Fruit fly (Drosophila melanogaster) whole organism, embryonic: Measurements from ENCODE around the gene CG3008.

ENCODE experiments used
- CG11085 ChIP-seq: fragments of 200-800 bp; sonication (Bioruptor generic); IDR thresholded peaks from 2 replicates; pipeline ENCODE4 v1.3.6; 2022; ENCODE audit warnings: missing biosample characterization, missing genetic modification characterization
- CG11695 ChIP-seq: fragments of 200-800 bp; sonication (Bioruptor generic); IDR thresholded peaks from 3 replicates; pipeline ENCODE4 v1.3.6; 2022; ENCODE audit warnings: missing biosample characterization, missing genetic modification characterization
- CG11696 ChIP-seq: fragments of 200-800 bp; sonication (Bioruptor generic); IDR thresholded peaks from 2 replicates; pipeline ENCODE4 v1.3.6; 2022; ENCODE audit warnings: missing biosample characterization, missing genetic modification characterization
- CG12659 ChIP-seq: fragments of 200-800 bp; sonication (Bioruptor generic); optimal IDR thresholded peaks from 3 replicates; lab custom pipeline; 2017; ENCODE audit warnings: mild to moderate bottlenecking, missing biosample characterization, missing genetic modification reagents, missing genetic modification characterization
- CG12769 ChIP-seq: fragments of 200-800 bp; sonication (Bioruptor generic); optimal IDR thresholded peaks from 2 replicates; lab custom pipeline; 2019; ENCODE audit warnings: missing biosample characterization, mild to moderate bottlenecking, missing genetic modification characterization, moderate library complexity
- CG12942 ChIP-seq: fragments of 200-800 bp; sonication (Bioruptor generic); optimal IDR thresholded peaks from 3 replicates; lab custom pipeline; 2016; ENCODE audit warnings: missing biosample characterization, missing genetic modification characterization
- CG13424 ChIP-seq: fragments of 200-800 bp; sonication (Bioruptor generic); optimal IDR thresholded peaks from 2 replicates; lab custom pipeline; 2019; ENCODE audit warnings: missing biosample characterization, mild to moderate bottlenecking, missing genetic modification characterization, moderate library complexity
- CG14441 ChIP-seq: fragments of 200-800 bp; sonication (Bioruptor generic); IDR thresholded peaks from 2 replicates; pipeline ENCODE4 v1.3.6; 2022; ENCODE audit warnings: missing biosample characterization, missing genetic modification characterization
- CG14667 ChIP-seq: fragments of 200-800 bp; sonication (Bioruptor generic); IDR thresholded peaks from 2 replicates; pipeline ENCODE4 v1.3.6; 2022; ENCODE audit warnings: missing biosample characterization, missing genetic modification characterization
- CG14710 ChIP-seq: fragments of 200-800 bp; sonication (Bioruptor generic); optimal IDR thresholded peaks from 3 replicates; lab custom pipeline; 2019; ENCODE audit warnings: missing biosample characterization, mild to moderate bottlenecking, missing genetic modification characterization, moderate library complexity
- CG15073 ChIP-seq: fragments of 200-800 bp; sonication (Bioruptor generic); optimal IDR thresholded peaks from 2 replicates; lab custom pipeline; 2016; ENCODE audit warnings: missing biosample characterization, missing genetic modification characterization
- CG15269 ChIP-seq: fragments of 200-800 bp; sonication (Bioruptor generic); optimal IDR thresholded peaks from 2 replicates; lab custom pipeline; 2018; ENCODE audit warnings: missing biosample characterization, mild to moderate bottlenecking, missing genetic modification characterization, moderate library complexity
- CG15514 ChIP-seq: fragments of 200-800 bp; sonication (Bioruptor generic); optimal IDR thresholded peaks from 3 replicates; lab custom pipeline; 2017; ENCODE audit warnings: missing biosample characterization, missing genetic modification characterization, mild to moderate bottlenecking, moderate library complexity, missing genetic modification reagents
- CG2116 ChIP-seq: fragments of 200-800 bp; sonication (Bioruptor generic); optimal IDR thresholded peaks from 3 replicates; lab custom pipeline; 2018; ENCODE audit warnings: missing biosample characterization, mild to moderate bottlenecking, missing genetic modification characterization
- CG2678 ChIP-seq: fragments of 200-800 bp; sonication (Bioruptor generic); optimal IDR thresholded peaks from 3 replicates; lab custom pipeline; 2019; ENCODE audit warnings: missing biosample characterization, mild to moderate bottlenecking, missing genetic modification characterization, moderate library complexity
- CG31365 ChIP-seq: fragments of 200-800 bp; sonication (Bioruptor generic); optimal IDR thresholded peaks from 2 replicates; lab custom pipeline; 2018; ENCODE audit warnings: missing biosample characterization, mild to moderate bottlenecking, missing genetic modification characterization
- CG32767 ChIP-seq: fragments of 200-800 bp; sonication (Bioruptor generic); IDR thresholded peaks from 2 replicates; pipeline ENCODE4 v1.3.6; 2022; ENCODE audit warnings: missing biosample characterization, missing genetic modification characterization
- CG34376 ChIP-seq: fragments of 200-800 bp; sonication (Bioruptor generic); optimal IDR thresholded peaks from 2 replicates; lab custom pipeline; 2018; ENCODE audit warnings: missing biosample characterization, mild to moderate bottlenecking, missing genetic modification characterization
- CG4282 ChIP-seq: fragments of 200-800 bp; sonication (Bioruptor generic); optimal IDR thresholded peaks from 2 replicates; lab custom pipeline; 2016; ENCODE audit warnings: missing biosample characterization, missing genetic modification characterization
- CG4820 ChIP-seq: fragments of 200-800 bp; sonication (Bioruptor generic); optimal IDR thresholded peaks from 3 replicates; lab custom pipeline; 2016; ENCODE audit warnings: missing biosample characterization, missing genetic modification characterization
- CG6854 ChIP-seq: fragments of 200-800 bp; sonication (Bioruptor generic); optimal IDR thresholded peaks from 3 replicates; lab custom pipeline; 2017; ENCODE audit warnings: missing biosample characterization, mild to moderate bottlenecking, missing genetic modification characterization
- CG7786 ChIP-seq: fragments of 200-800 bp; sonication (Bioruptor generic); optimal IDR thresholded peaks from 2 replicates; lab custom pipeline; 2016; ENCODE audit warnings: missing biosample characterization, missing genetic modification characterization
- CG8281 ChIP-seq: fragments of 200-800 bp; sonication (Bioruptor generic); optimal IDR thresholded peaks from 2 replicates; lab custom pipeline; 2018; ENCODE audit warnings: missing biosample characterization, mild to moderate bottlenecking, missing genetic modification characterization, moderate library complexity
- Dbx ChIP-seq: fragments of 200-800 bp; sonication (Bioruptor generic); IDR thresholded peaks from 3 replicates; pipeline ENCODE4 v1.3.6; 2022; ENCODE audit warnings: missing biosample characterization, missing genetic modification characterization
- Dp ChIP-seq: fragments of 200-800 bp; sonication (Bioruptor generic); optimal IDR thresholded peaks from 2 replicates; lab custom pipeline; 2018; ENCODE audit warnings: missing biosample characterization, mild to moderate bottlenecking, missing genetic modification characterization, moderate library complexity
- Hmr ChIP-seq: fragments of 200-800 bp; sonication (Bioruptor generic); optimal IDR thresholded peaks from 3 replicates; lab custom pipeline; 2017; ENCODE audit warnings: mild to moderate bottlenecking, missing biosample characterization, missing genetic modification reagents, missing genetic modification characterization
- Hr3 ChIP-seq: fragments of 200-800 bp; sonication (Bioruptor generic); optimal IDR thresholded peaks from 3 replicates; lab custom pipeline; 2016; ENCODE audit warnings: missing biosample characterization, missing genetic modification characterization
- Myb ChIP-seq: fragments of 200-800 bp; sonication (Bioruptor generic); optimal IDR thresholded peaks from 2 replicates; lab custom pipeline; 2016; ENCODE audit warnings: missing biosample characterization, missing genetic modification characterization
- Neu2 ChIP-seq: fragments of 200-800 bp; sonication (Bioruptor generic); optimal IDR thresholded peaks from 3 replicates; lab custom pipeline; 2016; ENCODE audit warnings: missing biosample characterization, missing genetic modification characterization, borderline replicate concordance
- Nf-YC ChIP-seq: fragments of 200-800 bp; optimal IDR thresholded peaks from 3 replicates; lab custom pipeline; 2019; ENCODE audit warnings: missing biosample characterization, mild to moderate bottlenecking, missing genetic modification characterization, moderate library complexity
- Rx ChIP-seq: fragments of 200-800 bp; sonication (Bioruptor generic); IDR thresholded peaks from 2 replicates; pipeline ENCODE4 v1.3.6; 2022; ENCODE audit warnings: missing biosample characterization, missing genetic modification characterization
- Vsx1 ChIP-seq: fragments of 200-800 bp; sonication (Bioruptor generic); optimal IDR thresholded peaks from 2 replicates; lab custom pipeline; 2017; ENCODE audit warnings: missing biosample characterization, mild to moderate bottlenecking, missing genetic modification characterization, missing genetic modification reagents
- ab ChIP-seq: fragments of 200-800 bp; sonication (Bioruptor generic); optimal IDR thresholded peaks from 2 replicates; lab custom pipeline; 2016; ENCODE audit warnings: missing biosample characterization, missing genetic modification characterization
- cad ChIP-seq: fragments of >200 bp; optimal IDR thresholded peaks from 2 replicates; lab custom pipeline; 2017; ENCODE audit warnings: missing biosample characterization, missing genetic modification characterization
- dati ChIP-seq: fragments of 200-800 bp; sonication (Bioruptor generic); IDR thresholded peaks from 2 replicates; pipeline ENCODE4 v1.3.6; 2022; ENCODE audit warnings: missing biosample characterization, missing genetic modification characterization
- fd96Cb ChIP-seq: fragments of 200-800 bp; sonication (Bioruptor generic); optimal IDR thresholded peaks from 2 replicates; lab custom pipeline; 2018; ENCODE audit warnings: missing biosample characterization, mild to moderate bottlenecking, missing genetic modification characterization, moderate library complexity
- h ChIP-seq: fragments of >200 bp; optimal IDR thresholded peaks from 2 replicates; lab custom pipeline; 2017
- hbn ChIP-seq: fragments of 200-800 bp; sonication (Bioruptor generic); IDR thresholded peaks from 2 replicates; pipeline ENCODE4 v1.3.6; 2022; ENCODE audit warnings: missing biosample characterization, missing genetic modification characterization; ENCODE audit not compliant: partially characterized antibody
- hkb ChIP-seq, 2 experiments: fragments of 200-800 bp in 1 of 2; fragments of >200 bp in 1 of 2; sonication (Bioruptor generic) in 1 of 2; IDR thresholded peaks in 1 of 2; optimal IDR thresholded peaks in 1 of 2; 2 replicates each; pipeline versions ENCODE4 v1.3.6 to Lab custom; 2017 to 2022; ENCODE audit warnings: missing biosample characterization in 1 of 2, missing genetic modification characterization in 1 of 2
- insv ChIP-seq, 2 experiments: fragments of 200-800 bp; sonication (Bioruptor generic); optimal IDR thresholded peaks; 3 replicates each; lab custom pipeline; 2016 to 2018; ENCODE audit warnings: missing biosample characterization in 2 of 2, missing genetic modification characterization in 2 of 2
- lola ChIP-seq, 3 experiments: fragments of >200 bp in 2 of 3; fragments of 200-800 bp in 1 of 3; sonication (Bioruptor generic) in 1 of 3; optimal IDR thresholded peaks; 2 replicates each; lab custom pipeline; 2017 to 2019; ENCODE audit warnings: missing biosample characterization in 3 of 3, missing genetic modification characterization in 3 of 3, mild to moderate bottlenecking in 1 of 3, moderate library complexity in 1 of 3
- nau ChIP-seq: fragments of 200-800 bp; sonication (Bioruptor generic); optimal IDR thresholded peaks from 3 replicates; lab custom pipeline; 2017; ENCODE audit warnings: missing biosample characterization, mild to moderate bottlenecking, missing genetic modification characterization, missing genetic modification reagents
- pzg ChIP-seq: fragments of 200-800 bp; sonication (Bioruptor generic); optimal IDR thresholded peaks from 3 replicates; lab custom pipeline; 2018; ENCODE audit warnings: missing biosample characterization, mild to moderate bottlenecking, missing genetic modification characterization, moderate library complexity
- rib ChIP-seq: fragments of 200-800 bp; sonication (Bioruptor generic); IDR thresholded peaks from 2 replicates; pipeline ENCODE4 v1.3.6; 2022; ENCODE audit warnings: missing biosample characterization, missing genetic modification characterization
- shn ChIP-seq: fragments of 200-800 bp; sonication (Bioruptor generic); optimal IDR thresholded peaks from 3 replicates; lab custom pipeline; 2016; ENCODE audit warnings: missing biosample characterization, missing genetic modification characterization
- sim ChIP-seq: fragments of 200-800 bp; sonication (Bioruptor generic); IDR thresholded peaks from 2 replicates; pipeline ENCODE4 v1.3.6; 2022; ENCODE audit warnings: missing biosample characterization, missing genetic modification characterization
- so ChIP-seq: fragments of 200-800 bp; sonication (Bioruptor generic); IDR thresholded peaks from 3 replicates; pipeline ENCODE4 v1.3.6; 2022; ENCODE audit warnings: missing biosample characterization, missing genetic modification characterization
- tin ChIP-seq: fragments of 200-800 bp; sonication (Bioruptor generic); optimal IDR thresholded peaks from 3 replicates; lab custom pipeline; 2016; ENCODE audit warnings: missing biosample characterization, missing genetic modification characterization
- tll ChIP-seq, 2 experiments: fragments of 200-800 bp in 1 of 2; fragments of >200 bp in 1 of 2; sonication (Bioruptor generic) in 1 of 2; optimal IDR thresholded peaks; 2 replicates each; lab custom pipeline; 2017 to 2019; ENCODE audit warnings: missing biosample characterization in 2 of 2, missing genetic modification characterization in 2 of 2, mild to moderate bottlenecking in 1 of 2, moderate library complexity in 1 of 2
- usp ChIP-seq: fragments of >200 bp; optimal IDR thresholded peaks from 2 replicates; lab custom pipeline; 2017; ENCODE audit warnings: missing biosample characterization, missing genetic modification characterization

Gene CG3008

DNA sequence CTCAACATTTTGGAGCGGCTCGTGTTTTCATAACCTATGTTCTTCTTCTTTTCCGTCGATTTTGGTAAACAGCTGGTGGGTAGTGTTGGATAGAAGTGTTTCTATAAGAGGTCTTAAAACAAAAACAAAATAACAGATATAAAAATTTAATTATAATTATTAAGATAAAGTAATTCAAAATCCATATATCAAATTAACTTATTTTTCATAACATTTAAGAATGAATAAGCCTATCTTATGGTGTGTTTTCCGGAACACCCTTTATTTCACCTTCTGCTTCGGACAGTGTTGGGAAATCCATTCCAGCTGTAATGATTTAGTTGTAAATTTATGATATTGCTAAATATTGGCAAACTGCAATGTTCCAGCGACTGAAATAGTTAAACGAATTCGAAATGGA, 32.7 kb upstream of the CG3008 start, which contains the start of the genes mRpS2 and Mon1 (continued):
- peak; percentile 97 for TF ChIP-seq CG2678 (tag; lab: Kevin White, UChicago)
- TF ChIP-seq tin = peak; percentile 95
- TF ChIP-seq CG2116 (GFP tag; lab: Kevin White, UChicago) = peak; percentile 78
- TF ChIP-seq CG12659 (GFP tag; lab: Kevin White, UChicago) = peak; percentile 96
- peak; percentile 96 for TF ChIP-seq so
- peak; percentile 21 for TF ChIP-seq Myb (GFP tag; lab: Kevin White, UChicago)
- peak; percentile 93 for TF ChIP-seq CG15514 (GFP tag; lab: Kevin White, UChicago)
- TF ChIP-seq Dp (GFP tag; lab: Kevin White, UChicago) = peak; percentile 10
- TF ChIP-seq shn (GFP tag; lab: Kevin White, UChicago) = peak; percentile 57
- TF ChIP-seq Rx (GFP tag; lab: Robert Waterston, UW) = peak; percentile 87
- peak; percentile 96 for TF ChIP-seq Hr3 (GFP tag; lab: Kevin White, UChicago)
- peak; percentile 96 for TF ChIP-seq CG14667 (GFP tag; lab: Robert Waterston, UW)
- TF ChIP-seq usp (GFP tag; lab: Kevin White, UChicago) = no peak
- no peak for TF ChIP-seq nau (GFP tag; lab: Kevin White, UChicago)
- no peak for TF ChIP-seq hbn (GFP tag; lab: Robert Waterston, UW)
- peak; percentile 76 for TF ChIP-seq CG6854 (GFP tag; lab: Kevin White, UChicago)
- TF ChIP-seq dati = peak; percentile 92
- TF ChIP-seq Dbx = peak; percentile 97
- TF ChIP-seq pzg (GFP tag; lab: Kevin White, UChicago) = peak; percentile 44
- peak; percentile 94 for TF ChIP-seq fd96Cb (tag; lab: Kevin White, UChicago)
- peak; percentile 96 for TF ChIP-seq CG11695
- TF ChIP-seq Neu2 = no peak
- TF ChIP-seq CG15269 (tag; lab: Kevin White, UChicago) = peak; percentile 96
- TF ChIP-seq CG11085 (GFP tag; lab: Robert Waterston, UW) = peak; percentile 97
- TF ChIP-seq tll (GFP tag; optimal IDR thresholded peaks at IDR 0.05; lab: Kevin White, UChicago) = no peak
- TF ChIP-seq CG12942 (GFP tag; lab: Kevin White, UChicago) = peak; percentile 96
- peak in 1 of 3 experiments; percentile 94 for TF ChIP-seq lola (GFP tag; optimal IDR thresholded peaks at IDR 0.05; lab: Kevin White, UChicago)
- TF ChIP-seq Vsx1 = no peak
- peak; percentile 93 for TF ChIP-seq CG11696 (GFP tag; lab: Robert Waterston, UW)
- TF ChIP-seq CG13424 = peak; percentile 97
- peak; percentile 60 for TF ChIP-seq ab (GFP tag; lab: Kevin White, UChicago)
- TF ChIP-seq CG31365 (tag; lab: Kevin White, UChicago) = peak; percentile 48
- TF ChIP-seq CG8281 (tag; lab: Kevin White, UChicago) = peak; percentile 81
- peak in 1 of 2 experiments; percentile 57 for TF ChIP-seq insv (GFP tag; optimal IDR thresholded peaks at IDR 0.05; lab: Kevin White, UChicago)
- no peak for TF ChIP-seq hkb (optimal IDR thresholded peaks at IDR 0.05; lab: Kevin White, UChicago)
- peak; percentile 93 for TF ChIP-seq hkb (GFP tag; IDR thresholded peaks at IDR 0.05; lab: Robert Waterston, UW)
- peak; percentile 63 for TF ChIP-seq CG15073 (GFP tag; lab: Kevin White, UChicago)
- TF ChIP-seq CG4282 (GFP tag; lab: Kevin White, UChicago) = peak; percentile 57
- TF ChIP-seq CG32767 (GFP tag; lab: Robert Waterston, UW) = peak; percentile 95
- TF ChIP-seq Hmr = peak; percentile 97
- peak; percentile 78 for TF ChIP-seq CG7786 (GFP tag; lab: Kevin White, UChicago)
- TF ChIP-seq CG14441 (GFP tag; lab: Robert Waterston, UW) = peak; percentile 97
- TF ChIP-seq CG4820 = peak; percentile 91
- TF ChIP-seq CG12769 (tag; lab: Kevin White, UChicago) = peak; percentile 81
- no peak for TF ChIP-seq cad (GFP tag; lab: Kevin White, UChicago)
- peak; percentile 81 for TF ChIP-seq sim
- peak; percentile 95 for TF ChIP-seq CG14710 (tag; lab: Kevin White, UChicago)
- TF ChIP-seq rib (GFP tag; lab: Robert Waterston, UW) = peak; percentile 89
- no peak for TF ChIP-seq h
- peak; percentile 73 for TF ChIP-seq CG34376 (GFP tag; lab: Kevin White, UChicago)
- TF ChIP-seq Nf-YC (tag; lab: Kevin White, UChicago) = peak; percentile 84
